Worm (Caenorhabditis elegans) whole organism, L3 larva: ENCODE results near the gene F17H10.2.

ENCODE experiments used
- ama-1 ChIP-seq: fragments of 150-350 bp; optimal IDR thresholded peaks from 2 replicates; lab custom pipeline; 2018
- daf-12 ChIP-seq: fragments of 150-350 bp; optimal IDR thresholded peaks from 2 replicates; lab custom pipeline; 2014; ENCODE audit warnings: missing biosample characterization, missing genetic modification reagents, missing genetic modification characterization
- lin-39 ChIP-seq: fragments of 150-350 bp; optimal IDR thresholded peaks from 2 replicates; lab custom pipeline; 2018; ENCODE audit warnings: missing biosample characterization, missing genetic modification reagents, missing genetic modification characterization
- mml-1 ChIP-seq: fragments of 150-350 bp; sonication (generic microtip); optimal IDR thresholded peaks from 3 replicates; lab custom pipeline; 2014; ENCODE audit warnings: missing biosample characterization, missing genetic modification characterization
- nhr-77 ChIP-seq: fragments of 150-350 bp; optimal IDR thresholded peaks from 2 replicates; lab custom pipeline; 2014; ENCODE audit warnings: missing biosample characterization, missing genetic modification characterization
- pqm-1 ChIP-seq: fragments of 150-350 bp; optimal IDR thresholded peaks from 2 replicates; lab custom pipeline; 2017; ENCODE audit warnings: missing biosample characterization, missing genetic modification characterization, inconsistent platforms
- tbx-2 ChIP-seq: sonication (generic microtip); optimal IDR thresholded peaks from 2 replicates; lab custom pipeline; 2016; ENCODE audit warnings: mild to moderate bottlenecking, missing genetic modification characterization, missing compliant biosample characterization
- unc-62 ChIP-seq: fragments of 150-350 bp; sonication (generic microtip); optimal IDR thresholded peaks from 4 replicates; lab custom pipeline; 2014; ENCODE audit warnings: missing biosample characterization, missing genetic modification reagents, missing genetic modification characterization

ce11 chrX:13154514-13154913 lies 40.9 kb downstream of the F17H10.2 start:
- TF ChIP-seq lin-39 (no peak), tbx-2 (tag; lab: Kevin White, UChicago) (no peak), nhr-77 (tag; lab: Kevin White, UChicago) (no peak), daf-12 (tag; lab: Kevin White, UChicago) (no peak), mml-1 (no peak), unc-62 (GFP tag; lab: Kevin White, UChicago) (no peak), pqm-1 (tag; lab: Kevin White, UChicago) (no peak), ama-1 (no peak)
